Worm (Caenorhabditis elegans) whole organism, mixed stage, embryonic: Measurements from ENCODE around the gene str-64.

Experiments used
- cnd-1 ChIP-seq: fragments of 200-800 bp; sonication (Bioruptor generic); optimal IDR thresholded peaks from 2 replicates; lab custom pipeline; 2018; ENCODE audit warnings: mild to moderate bottlenecking, missing genetic modification characterization, missing compliant biosample characterization
- mab-5 ChIP-seq: fragments of 150-350 bp; optimal IDR thresholded peaks from 2 replicates; lab custom pipeline; 2014; ENCODE audit warnings: missing biosample characterization, missing genetic modification characterization
- nhr-237 ChIP-seq: fragments of 150-350 bp; optimal IDR thresholded peaks from 2 replicates; lab custom pipeline; 2014; ENCODE audit warnings: missing biosample characterization, missing genetic modification characterization
- ztf-11 ChIP-seq: fragments of 150-350 bp; optimal IDR thresholded peaks from 2 replicates; lab custom pipeline; 2014; ENCODE audit warnings: missing biosample characterization, missing genetic modification characterization

DNA sequence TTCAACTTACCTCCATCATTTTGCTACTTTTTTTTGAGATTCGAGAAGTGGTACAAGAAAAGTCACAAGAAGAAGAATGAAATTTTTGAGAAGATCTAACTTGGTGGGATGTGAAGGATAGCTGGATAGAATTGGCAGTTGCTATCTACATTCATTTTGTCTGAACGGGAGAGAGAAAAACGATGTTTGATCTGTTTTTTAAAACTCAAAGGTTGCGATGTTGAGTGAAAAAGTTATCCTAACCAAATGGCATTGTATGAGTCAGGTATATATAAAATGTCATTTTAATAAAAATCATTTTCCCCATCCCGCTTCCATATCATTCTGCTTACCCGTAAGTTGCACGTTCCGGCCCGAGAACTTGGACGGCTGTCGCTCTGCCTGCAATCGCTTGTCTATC is 6.2 kb downstream of the str-64 start, which contains the start of gene F35F10.6:
- TF ChIP-seq mab-5 (no peak), cnd-1 (no peak), nhr-237 (tag; lab: Kevin White, UChicago) (no peak), ztf-11 (tag; lab: Kevin White, UChicago) (no peak)
